Worm (Caenorhabditis elegans) whole organism, young adult: ENCODE results near the gene srx-67.

ENCODE experiments used
- T07F8.4 ChIP-seq: sonication (generic microtip); optimal IDR thresholded peaks from 2 replicates; lab custom pipeline; 2016; ENCODE audit warnings: mild to moderate bottlenecking, missing genetic modification characterization, moderate library complexity, missing compliant biosample characterization
- fkh-3 ChIP-seq: sonication (generic microtip); optimal IDR thresholded peaks from 2 replicates; lab custom pipeline; 2016; ENCODE audit warnings: mild to moderate bottlenecking, missing genetic modification characterization, missing compliant biosample characterization
- nfyb-1 ChIP-seq: fragments of 200-800 bp; sonication (Bioruptor generic); IDR thresholded peaks from 2 replicates; pipeline ENCODE4 v1.3.6; 2022; ENCODE audit warnings: missing genetic modification reagents, missing genetic modification characterization, missing compliant biosample characterization
- nhr-120 ChIP-seq: fragments of 200-800 bp; sonication (Bioruptor generic); IDR thresholded peaks from 2 replicates; pipeline ENCODE4 v1.3.6; 2022; ENCODE audit warnings: missing genetic modification characterization, missing compliant biosample characterization
- pha-4 ChIP-seq: fragments of 150-350 bp; sonication (generic microtip); optimal IDR thresholded peaks from 2 replicates; lab custom pipeline; 2014; ENCODE audit warnings: missing biosample characterization, missing genetic modification reagents, missing genetic modification characterization
- unc-130 ChIP-seq: sonication (generic microtip); optimal IDR thresholded peaks from 2 replicates; lab custom pipeline; 2016; ENCODE audit warnings: missing genetic modification reagents, missing genetic modification characterization, missing compliant biosample characterization

ce11 chrV:3874102-3874744, 42.4 kb upstream of the srx-67 start, which contains the start of gene nhr-158:
- TF ChIP-seq nhr-120 (no peak), unc-130 (no peak), T07F8.4 (no peak), fkh-3 (tag; lab: Kevin White, UChicago) (no peak), nfyb-1 (no peak), pha-4 (no peak)
